Worm (Caenorhabditis elegans) whole organism, L4 larva: ENCODE measurements around the gene nep-11.

ENCODE experiments used
- ces-1 ChIP-seq: fragments of 150-350 bp; sonication (generic microtip); optimal IDR thresholded peaks from 4 replicates; lab custom pipeline; 2014; ENCODE audit warnings: missing biosample characterization, missing genetic modification reagents, missing genetic modification characterization
- lir-3 ChIP-seq: sonication (generic microtip); optimal IDR thresholded peaks from 2 replicates; lab custom pipeline; 2016; ENCODE audit warnings: mild to moderate bottlenecking, missing genetic modification characterization, missing compliant biosample characterization
- pha-4 ChIP-seq, 2 experiments: fragments of 150-350 bp in 1 of 2; fragments of 200-800 bp in 1 of 2; sonication (Bioruptor generic) in 1 of 2; IDR thresholded peaks in 1 of 2; optimal IDR thresholded peaks in 1 of 2; 2 replicates each; pipeline versions ENCODE4 v1.3.6 to Lab custom; 2014 to 2022; ENCODE audit warnings: missing genetic modification characterization in 2 of 2, missing genetic modification reagents in 2 of 2, missing biosample characterization in 1 of 2, missing compliant biosample characterization in 1 of 2
- tag-97 ChIP-seq: fragments of 200-800 bp; sonication (Bioruptor generic); IDR thresholded peaks from 2 replicates; pipeline ENCODE4 v1.3.6; 2022; ENCODE audit warnings: missing genetic modification characterization, missing compliant biosample characterization
- unc-130 ChIP-seq: sonication (generic microtip); optimal IDR thresholded peaks from 2 replicates; lab custom pipeline; 2016; ENCODE audit warnings: missing genetic modification reagents, missing genetic modification characterization, missing compliant biosample characterization

DNA sequence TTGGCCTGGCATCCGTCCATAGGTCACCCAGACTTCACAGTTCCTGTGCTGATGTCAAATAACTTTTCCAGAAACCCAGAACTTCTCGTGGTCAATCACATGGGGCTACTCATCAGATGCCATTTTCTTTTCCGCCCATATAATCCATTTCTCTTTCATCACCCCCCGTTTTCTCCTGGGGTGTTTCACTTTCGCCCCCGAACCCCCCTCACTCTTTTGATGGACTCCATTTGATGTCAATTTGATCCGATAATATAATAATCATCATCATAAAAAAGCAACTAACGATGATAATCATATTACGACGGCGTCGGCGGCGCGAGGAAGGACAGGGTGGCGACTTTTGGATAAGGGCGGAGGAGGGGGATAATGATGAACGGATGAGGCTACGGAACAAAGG lies 12.9 kb upstream of the nep-11 start:
- TF ChIP-seq ces-1 (no peak), unc-130 (no peak), tag-97 (GFP tag; lab: Robert Waterston, UW) (no peak), lir-3 (tag; lab: Kevin White, UChicago) (no peak), pha-4 (GFP tag; IDR thresholded peaks at IDR 0.05; lab: Robert Waterston, UW) (no peak), pha-4 (tag; optimal IDR thresholded peaks at IDR 0.05; lab: Kevin White, UChicago) (no peak)
